Fruit fly (Drosophila melanogaster) whole organism, prepupa: ENCODE measurements around the gene mib1.

Source experiments
- CG10631 ChIP-seq: fragments of 200-800 bp; sonication (Bioruptor generic); optimal IDR thresholded peaks from 2 replicates; lab custom pipeline; 2016; ENCODE audit warnings: missing biosample characterization, missing genetic modification characterization
- CG16779 ChIP-seq: fragments of 200-800 bp; sonication (Bioruptor generic); optimal IDR thresholded peaks from 3 replicates; lab custom pipeline; 2017; ENCODE audit warnings: missing biosample characterization, mild to moderate bottlenecking, missing genetic modification characterization
- CG32006 ChIP-seq: fragments of 200-800 bp; sonication (Bioruptor generic); optimal IDR thresholded peaks from 3 replicates; lab custom pipeline; 2017; ENCODE audit warnings: missing biosample characterization, mild to moderate bottlenecking, missing genetic modification characterization
- CG6854 ChIP-seq: fragments of 200-800 bp; sonication (Bioruptor generic); optimal IDR thresholded peaks from 2 replicates; lab custom pipeline; 2017; ENCODE audit warnings: missing biosample characterization, mild to moderate bottlenecking, missing genetic modification characterization
- Hr39 ChIP-seq: fragments of 200-800 bp; sonication (Bioruptor generic); optimal IDR thresholded peaks from 2 replicates; lab custom pipeline; 2016; ENCODE audit warnings: missing biosample characterization, missing genetic modification characterization
- OdsH ChIP-seq: fragments of 200-800 bp; sonication (Bioruptor generic); optimal IDR thresholded peaks from 3 replicates; lab custom pipeline; 2016; ENCODE audit warnings: missing biosample characterization, missing genetic modification characterization
- dsx ChIP-seq: fragments of 200-800 bp; optimal IDR thresholded peaks from 3 replicates; lab custom pipeline; 2019; ENCODE audit warnings: missing biosample characterization, mild to moderate bottlenecking, missing genetic modification characterization, moderate library complexity; ENCODE audit not compliant: poor library complexity, severe bottlenecking
- pdm3 ChIP-seq: fragments of 200-800 bp; sonication (Bioruptor generic); optimal IDR thresholded peaks from 3 replicates; lab custom pipeline; 2016; ENCODE audit warnings: missing biosample characterization, missing genetic modification characterization

dm6 chr3L:16013198-16013982 is 1.8 kb upstream of the mib1 start:
- TF ChIP-seq dsx (GFP tag; lab: Kevin White, UChicago) (no peak), OdsH (peak; percentile 24), CG6854 (GFP tag; lab: Kevin White, UChicago) (no peak), CG16779 (no peak), CG10631 (no peak), CG32006 (GFP tag; lab: Kevin White, UChicago) (peak; percentile 51), pdm3 (GFP tag; lab: Kevin White, UChicago) (no peak), Hr39 (GFP tag; lab: Kevin White, UChicago) (no peak)
